Worm (Caenorhabditis elegans) whole organism, midembryonic: ENCODE results near the gene mec-18.

Source experiments
- T22C8.4 ChIP-seq: fragments of 200-800 bp; sonication (Bioruptor generic); IDR thresholded peaks from 2 replicates; pipeline ENCODE4 v1.3.6; 2022; ENCODE audit warnings: missing genetic modification characterization, missing compliant biosample characterization
- cog-1 ChIP-seq: sonication (generic microtip); optimal IDR thresholded peaks from 2 replicates; lab custom pipeline; 2016; ENCODE audit warnings: missing genetic modification characterization, missing compliant biosample characterization
- flt-1 ChIP-seq: fragments of 200-800 bp; sonication (Bioruptor generic); IDR thresholded peaks from 2 replicates; pipeline ENCODE4 v1.3.6; 2022; ENCODE audit warnings: missing genetic modification characterization, missing compliant biosample characterization
- klf-2 ChIP-seq: fragments of 200-800 bp; sonication (Bioruptor generic); conservative IDR thresholded peaks from 2 replicates; pipeline ENCODE4 v1.3.6; 2022; ENCODE audit warnings: missing genetic modification reagents, missing genetic modification characterization, missing compliant biosample characterization
- med-1 ChIP-seq: sonication (generic microtip); optimal IDR thresholded peaks from 2 replicates; lab custom pipeline; 2017; ENCODE audit warnings: missing genetic modification characterization, mild to moderate bottlenecking, missing compliant biosample characterization, antibody characterized with exemption, missing genetic modification reagents; ENCODE audit not compliant: insufficient read depth
- ref-1 ChIP-seq: fragments of 200-800 bp; sonication (Bioruptor generic); conservative IDR thresholded peaks from 2 replicates; pipeline ENCODE4 v1.3.6; 2022; ENCODE audit warnings: missing genetic modification reagents, missing genetic modification characterization, missing compliant biosample characterization
- tab-1 ChIP-seq: fragments of 200-800 bp; sonication (Bioruptor generic); IDR thresholded peaks from 2 replicates; pipeline ENCODE4 v1.3.6; 2022; ENCODE audit warnings: missing genetic modification characterization, missing compliant biosample characterization
- ztf-23 ChIP-seq: fragments of 200-800 bp; sonication (Bioruptor generic); IDR thresholded peaks from 2 replicates; pipeline ENCODE4 v1.3.6; 2022; ENCODE audit warnings: missing genetic modification reagents, missing genetic modification characterization, missing compliant biosample characterization
- ztf-29 ChIP-seq: fragments of 200-800 bp; sonication (Bioruptor generic); IDR thresholded peaks from 2 replicates; pipeline ENCODE4 v1.3.6; 2022; ENCODE audit warnings: missing genetic modification reagents, missing genetic modification characterization, missing compliant biosample characterization

Gene mec-18

ce11 chrX:4248417-4248816, 25.6 kb downstream of the mec-18 start:
- TF ChIP-seq tab-1 (GFP tag; lab: Robert Waterston, UW) (no peak), ztf-23 (GFP tag; lab: Robert Waterston, UW) (no peak), med-1 (GFP tag; lab: Kevin White, UChicago) (no peak), cog-1 (tag; lab: Kevin White, UChicago) (no peak), ref-1 (GFP tag; lab: Robert Waterston, UW) (no peak), T22C8.4 (GFP tag; lab: Robert Waterston, UW) (no peak), ztf-29 (GFP tag; lab: Robert Waterston, UW) (no peak), klf-2 (GFP tag; lab: Robert Waterston, UW) (no peak), flt-1 (GFP tag; lab: Robert Waterston, UW) (no peak)

DNA sequence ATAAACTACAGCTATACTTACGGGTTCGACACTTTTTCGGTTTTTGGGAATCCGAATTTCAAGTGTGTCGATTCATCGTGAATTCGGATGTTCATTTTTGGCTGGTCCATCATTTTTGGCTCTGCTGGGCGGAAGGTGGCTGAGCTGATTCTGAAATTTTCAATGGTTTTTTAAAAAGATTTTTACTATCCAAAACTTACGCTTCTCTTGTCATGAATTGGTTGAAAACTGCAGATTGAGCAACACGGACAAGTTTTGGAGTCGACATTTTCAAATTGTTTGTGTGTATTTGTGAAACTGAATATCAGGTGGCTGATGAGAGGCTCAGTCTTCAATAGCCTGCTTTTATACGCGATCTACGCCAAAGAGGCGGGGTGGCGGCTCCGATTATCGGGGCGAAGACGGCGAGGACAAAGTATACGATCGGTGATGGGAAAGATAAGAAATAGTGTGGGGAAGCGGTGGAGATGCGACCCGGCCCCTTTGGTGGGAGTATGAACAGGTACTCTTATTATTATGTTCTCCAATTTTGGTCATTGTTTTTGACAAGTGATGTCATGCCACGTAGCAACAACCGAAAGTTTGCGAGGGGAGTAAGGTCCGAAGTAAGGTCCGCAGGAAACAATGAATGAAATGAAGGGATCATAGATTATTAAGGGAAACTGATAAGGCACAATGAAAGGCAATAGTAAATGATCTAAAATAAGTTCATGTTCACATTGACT, 27.0 kb downstream of the mec-18 start, which contains the start of gene F48D6.4:
TSS of gene F48D6.4 (minus strand) at position 346 of the 725 bp plus-strand sequence.
- no peak for TF ChIP-seq ztf-23 (GFP tag; lab: Robert Waterston, UW)
- no peak for TF ChIP-seq tab-1 (GFP tag; lab: Robert Waterston, UW)
- TF ChIP-seq ztf-29 (GFP tag; lab: Robert Waterston, UW) = no peak
- no peak for TF ChIP-seq med-1 (GFP tag; lab: Kevin White, UChicago)
- no peak for TF ChIP-seq ref-1 (GFP tag; lab: Robert Waterston, UW)
- no peak for TF ChIP-seq T22C8.4 (GFP tag; lab: Robert Waterston, UW)
- TF ChIP-seq klf-2 (GFP tag; lab: Robert Waterston, UW) = no peak

- TF ChIP-seq T22C8.4 (GFP tag; lab: Robert Waterston, UW) (no peak), ref-1 (GFP tag; lab: Robert Waterston, UW) (no peak), ztf-23 (GFP tag; lab: Robert Waterston, UW) (0 out of 2 replicates have a peak, but pooled peaks have one; percentile 24), klf-2 (GFP tag; lab: Robert Waterston, UW) (no peak), tab-1 (GFP tag; lab: Robert Waterston, UW) (no peak), flt-1 (GFP tag; lab: Robert Waterston, UW) (no peak)
These were observed 27.7 kb downstream of the mec-18 start for ce11 chrX:4246237-4246697.

DNA sequence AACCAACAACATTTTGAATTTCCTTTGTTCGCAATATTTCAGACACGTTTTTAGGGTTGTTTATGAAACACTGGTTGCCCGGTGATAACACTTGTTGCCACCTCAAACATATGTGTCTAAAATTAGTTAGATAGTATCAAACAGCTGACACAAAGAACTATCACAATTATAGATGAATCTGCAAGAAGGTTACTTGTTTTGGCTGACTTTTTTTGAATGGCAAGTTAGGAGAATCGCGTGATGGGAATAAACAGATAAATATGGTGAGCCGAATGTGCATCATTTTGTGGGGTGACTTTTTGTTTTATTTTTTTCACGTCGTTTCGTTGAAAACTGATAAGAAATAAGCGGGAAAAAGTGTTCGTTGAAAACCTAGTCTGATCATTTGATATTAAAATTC, 28.9 kb downstream of the mec-18 start:
- TF ChIP-seq cog-1 (tag; lab: Kevin White, UChicago) (no peak), ztf-23 (GFP tag; lab: Robert Waterston, UW) (no peak), klf-2 (GFP tag; lab: Robert Waterston, UW) (no peak), med-1 (GFP tag; lab: Kevin White, UChicago) (no peak), ref-1 (GFP tag; lab: Robert Waterston, UW) (no peak), tab-1 (GFP tag; lab: Robert Waterston, UW) (no peak), ztf-29 (GFP tag; lab: Robert Waterston, UW) (no peak), flt-1 (GFP tag; lab: Robert Waterston, UW) (no peak), T22C8.4 (GFP tag; lab: Robert Waterston, UW) (no peak)

ce11 chrX:4244489-4245123, 29.4 kb downstream of the mec-18 start:
- TF ChIP-seq med-1 (GFP tag; lab: Kevin White, UChicago) = no peak
- no peak for TF ChIP-seq tab-1 (GFP tag; lab: Robert Waterston, UW)
- no peak for TF ChIP-seq ref-1 (GFP tag; lab: Robert Waterston, UW)
- no peak for TF ChIP-seq T22C8.4 (GFP tag; lab: Robert Waterston, UW)
- no peak for TF ChIP-seq ztf-29 (GFP tag; lab: Robert Waterston, UW)
- no peak for TF ChIP-seq ztf-23 (GFP tag; lab: Robert Waterston, UW)
- TF ChIP-seq flt-1 (GFP tag; lab: Robert Waterston, UW) = no peak
- no peak for TF ChIP-seq klf-2 (GFP tag; lab: Robert Waterston, UW)
- no peak for TF ChIP-seq cog-1 (tag; lab: Kevin White, UChicago)

DNA sequence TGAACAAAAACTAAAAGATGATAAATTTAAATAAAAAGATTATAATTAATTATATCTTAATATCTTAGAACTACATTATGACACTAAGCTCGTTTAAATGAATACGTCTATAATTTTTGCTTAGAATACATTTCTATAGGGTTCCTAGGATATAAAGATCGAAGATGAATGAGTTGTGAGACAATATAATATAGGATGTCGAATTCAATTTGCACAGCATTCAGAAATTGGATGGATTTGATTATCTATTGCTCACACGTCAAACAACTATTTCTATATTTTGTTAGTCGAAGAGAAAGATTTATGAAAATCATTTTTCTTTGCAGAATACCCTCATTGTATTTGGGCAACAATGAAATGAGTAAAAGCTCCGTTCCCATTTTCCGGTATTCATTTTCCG, 35.0 kb downstream of the mec-18 start:
- TF ChIP-seq T22C8.4 (GFP tag; lab: Robert Waterston, UW) = no peak
- TF ChIP-seq ref-1 (GFP tag; lab: Robert Waterston, UW) = no peak
- TF ChIP-seq tab-1 (GFP tag; lab: Robert Waterston, UW) = no peak
- TF ChIP-seq ztf-29 (GFP tag; lab: Robert Waterston, UW) = no peak
- TF ChIP-seq klf-2 (GFP tag; lab: Robert Waterston, UW) = no peak
- TF ChIP-seq med-1 (GFP tag; lab: Kevin White, UChicago) = no peak
- no peak for TF ChIP-seq cog-1 (tag; lab: Kevin White, UChicago)
- TF ChIP-seq flt-1 (GFP tag; lab: Robert Waterston, UW) = no peak
- TF ChIP-seq ztf-23 (GFP tag; lab: Robert Waterston, UW) = no peak

- TF ChIP-seq ztf-29 (GFP tag; lab: Robert Waterston, UW) = no peak
- no peak for TF ChIP-seq T22C8.4 (GFP tag; lab: Robert Waterston, UW)
- no peak for TF ChIP-seq ref-1 (GFP tag; lab: Robert Waterston, UW)
- no peak for TF ChIP-seq flt-1 (GFP tag; lab: Robert Waterston, UW)
- TF ChIP-seq ztf-23 (GFP tag; lab: Robert Waterston, UW) = no peak
- no peak for TF ChIP-seq med-1 (GFP tag; lab: Kevin White, UChicago)
- TF ChIP-seq klf-2 (GFP tag; lab: Robert Waterston, UW) = no peak
- no peak for TF ChIP-seq tab-1 (GFP tag; lab: Robert Waterston, UW)
- TF ChIP-seq cog-1 (tag; lab: Kevin White, UChicago) = no peak
These were observed 38.3 kb downstream of the mec-18 start, which contains the start of gene rab-37 for ce11 chrX:4235752-4236151. TSS of gene rab-37 (minus strand) at chrX:4235852.

- TF ChIP-seq cog-1 (tag; lab: Kevin White, UChicago) (peak; percentile 36), ref-1 (GFP tag; lab: Robert Waterston, UW) (no peak), ztf-23 (GFP tag; lab: Robert Waterston, UW) (0 out of 2 replicates have a peak, but pooled peaks have one; percentile 45), med-1 (GFP tag; lab: Kevin White, UChicago) (no peak), ztf-29 (GFP tag; lab: Robert Waterston, UW) (peak; percentile 96), klf-2 (GFP tag; lab: Robert Waterston, UW) (no peak), flt-1 (GFP tag; lab: Robert Waterston, UW) (no peak)
These were observed 51.1 kb downstream of the mec-18 start for ce11 chrX:4222779-4223387.
